Fruit fly (Drosophila melanogaster) whole organism, embryonic: ENCODE measurements around the gene CG2147.

Source experiments
- Antp ChIP-seq: fragments of 200-800 bp; sonication (Bioruptor generic); optimal IDR thresholded peaks from 3 replicates; lab custom pipeline; 2016; ENCODE audit warnings: missing biosample characterization, missing genetic modification characterization
- Atf-2 ChIP-seq: fragments of 200-800 bp; sonication (Bioruptor generic); optimal IDR thresholded peaks from 2 replicates; lab custom pipeline; 2016; ENCODE audit warnings: missing biosample characterization, missing genetic modification characterization
- Blimp-1 ChIP-seq: fragments of 200-800 bp; sonication (Bioruptor generic); optimal IDR thresholded peaks from 3 replicates; lab custom pipeline; 2018; ENCODE audit warnings: missing biosample characterization, missing genetic modification characterization, mild to moderate bottlenecking, moderate library complexity, missing genetic modification reagents
- CG10654 ChIP-seq: fragments of 200-800 bp; sonication (Bioruptor generic); optimal IDR thresholded peaks from 2 replicates; lab custom pipeline; 2016; ENCODE audit warnings: missing biosample characterization, missing genetic modification characterization
- CG10959 ChIP-seq: fragments of 200-800 bp; sonication (Bioruptor generic); IDR thresholded peaks from 2 replicates; pipeline ENCODE4 v1.3.6; 2022; ENCODE audit warnings: missing biosample characterization, missing genetic modification characterization
- CG11093 ChIP-seq: fragments of 200-800 bp; sonication (Bioruptor generic); IDR thresholded peaks from 3 replicates; pipeline ENCODE4 v1.3.6; 2022; ENCODE audit warnings: missing biosample characterization, missing genetic modification characterization
- CG12769 ChIP-seq: fragments of 200-800 bp; sonication (Bioruptor generic); optimal IDR thresholded peaks from 2 replicates; lab custom pipeline; 2019; ENCODE audit warnings: missing biosample characterization, mild to moderate bottlenecking, missing genetic modification characterization, moderate library complexity
- CG13287 ChIP-seq: fragments of 200-800 bp; sonication (Bioruptor generic); IDR thresholded peaks from 2 replicates; pipeline ENCODE4 v1.3.6; 2022; ENCODE audit warnings: missing biosample characterization, missing genetic modification characterization; ENCODE audit not compliant: partially characterized antibody
- CG16779 ChIP-seq: fragments of 200-800 bp; sonication (Bioruptor generic); IDR thresholded peaks from 2 replicates; pipeline ENCODE4 v1.3.6; 2022; ENCODE audit warnings: missing biosample characterization, missing genetic modification characterization
- CG16863 ChIP-seq: fragments of 200-800 bp; sonication (Bioruptor generic); optimal IDR thresholded peaks from 3 replicates; lab custom pipeline; 2016; ENCODE audit warnings: missing biosample characterization, missing genetic modification characterization
- CG17359 ChIP-seq: fragments of 200-800 bp; sonication (Bioruptor generic); optimal IDR thresholded peaks from 3 replicates; lab custom pipeline; 2018; ENCODE audit warnings: missing biosample characterization, mild to moderate bottlenecking, missing genetic modification characterization, moderate library complexity
- CG18599 ChIP-seq: fragments of 200-800 bp; sonication (Bioruptor generic); optimal IDR thresholded peaks from 3 replicates; lab custom pipeline; 2017; ENCODE audit warnings: missing biosample characterization, missing genetic modification characterization, mild to moderate bottlenecking, moderate library complexity, missing genetic modification reagents
- CG3163 ChIP-seq: fragments of 200-800 bp; sonication (Bioruptor generic); optimal IDR thresholded peaks from 3 replicates; lab custom pipeline; 2016; ENCODE audit warnings: missing biosample characterization, missing genetic modification characterization
- CG34224 ChIP-seq: fragments of 200-800 bp; sonication (Bioruptor generic); IDR thresholded peaks from 3 replicates; pipeline ENCODE4 v1.3.6; 2022; ENCODE audit warnings: missing biosample characterization, missing genetic modification characterization; ENCODE audit not compliant: partially characterized antibody
- CG4282 ChIP-seq: fragments of 200-800 bp; sonication (Bioruptor generic); optimal IDR thresholded peaks from 2 replicates; lab custom pipeline; 2016; ENCODE audit warnings: missing biosample characterization, missing genetic modification characterization
- CG5953 ChIP-seq: fragments of 200-800 bp; sonication (Bioruptor generic); IDR thresholded peaks from 2 replicates; pipeline ENCODE4 v1.3.6; 2022; ENCODE audit warnings: missing biosample characterization, missing genetic modification characterization
- CG9437 ChIP-seq: fragments of 200-800 bp; sonication (Bioruptor generic); optimal IDR thresholded peaks from 2 replicates; lab custom pipeline; 2018; ENCODE audit warnings: missing biosample characterization, mild to moderate bottlenecking, missing genetic modification characterization
- CHES-1-like ChIP-seq: fragments of 200-800 bp; sonication (Bioruptor generic); optimal IDR thresholded peaks from 2 replicates; lab custom pipeline; 2016; ENCODE audit warnings: missing biosample characterization, missing genetic modification characterization
- CkIIα-i1 ChIP-seq: fragments of 200-800 bp; sonication (Bioruptor generic); IDR thresholded peaks from 2 replicates; pipeline ENCODE4 v1.3.6; 2022; ENCODE audit warnings: missing biosample characterization, missing genetic modification characterization
- ERR ChIP-seq: fragments of 200-800 bp; sonication (Bioruptor generic); optimal IDR thresholded peaks from 2 replicates; lab custom pipeline; 2016; ENCODE audit warnings: missing biosample characterization, missing genetic modification characterization
- Jarid2 ChIP-seq: fragments of 200-800 bp; sonication (Bioruptor generic); optimal IDR thresholded peaks from 3 replicates; lab custom pipeline; 2017; ENCODE audit warnings: mild to moderate bottlenecking, missing biosample characterization, missing genetic modification reagents, missing genetic modification characterization
- Mrtf ChIP-seq: fragments of 200-800 bp; sonication (Bioruptor generic); IDR thresholded peaks from 3 replicates; pipeline ENCODE4 v1.3.6; 2022; ENCODE audit warnings: missing biosample characterization, missing genetic modification characterization
- Six4 ChIP-seq: fragments of 200-800 bp; sonication (Bioruptor generic); optimal IDR thresholded peaks from 2 replicates; lab custom pipeline; 2016; ENCODE audit warnings: missing biosample characterization, missing genetic modification characterization
- ab ChIP-seq: fragments of 200-800 bp; sonication (Bioruptor generic); optimal IDR thresholded peaks from 2 replicates; lab custom pipeline; 2016; ENCODE audit warnings: missing biosample characterization, missing genetic modification characterization
- abd-A ChIP-seq: fragments of 200-800 bp; sonication (Bioruptor generic); optimal IDR thresholded peaks from 3 replicates; lab custom pipeline; 2019; ENCODE audit warnings: missing biosample characterization, mild to moderate bottlenecking, missing genetic modification characterization, moderate library complexity
- ac ChIP-seq: fragments of 200-800 bp; sonication (Bioruptor generic); optimal IDR thresholded peaks from 3 replicates; lab custom pipeline; 2017; ENCODE audit warnings: missing biosample characterization, mild to moderate bottlenecking, missing genetic modification characterization
- al ChIP-seq: fragments of 200-800 bp; sonication (Bioruptor generic); IDR thresholded peaks from 2 replicates; pipeline ENCODE4 v1.3.6; 2022; ENCODE audit warnings: missing biosample characterization, missing genetic modification characterization
- ap ChIP-seq: fragments of 200-800 bp; sonication (Bioruptor generic); IDR thresholded peaks from 2 replicates; pipeline ENCODE4 v1.3.6; 2022; ENCODE audit warnings: missing biosample characterization, missing genetic modification characterization
- bcd ChIP-seq: fragments of 200-800 bp; sonication (Bioruptor generic); optimal IDR thresholded peaks from 2 replicates; lab custom pipeline; 2017; ENCODE audit warnings: missing biosample characterization, mild to moderate bottlenecking, missing genetic modification characterization
- cas ChIP-seq: fragments of 200-800 bp; sonication (Bioruptor generic); IDR thresholded peaks from 2 replicates; pipeline ENCODE4 v1.3.6; 2022; ENCODE audit warnings: missing biosample characterization, missing genetic modification characterization
- ci ChIP-seq: fragments of 200-800 bp; sonication (Bioruptor generic); IDR thresholded peaks from 3 replicates; pipeline ENCODE4 v1.3.6; 2022; ENCODE audit warnings: missing biosample characterization, missing genetic modification characterization
- danr ChIP-seq: fragments of 200-800 bp; sonication (Bioruptor generic); IDR thresholded peaks from 2 replicates; pipeline ENCODE4 v1.3.6; 2022; ENCODE audit warnings: missing biosample characterization, missing genetic modification characterization
- dmrt99B ChIP-seq: fragments of 200-800 bp; sonication (Bioruptor generic); optimal IDR thresholded peaks from 2 replicates; lab custom pipeline; 2018; ENCODE audit warnings: missing biosample characterization, mild to moderate bottlenecking, missing genetic modification characterization, moderate library complexity
- dpn ChIP-seq, 2 experiments: fragments of 200-800 bp; sonication (Bioruptor generic); optimal IDR thresholded peaks; 3 replicates each; lab custom pipeline; 2016; ENCODE audit warnings: missing biosample characterization in 2 of 2, missing genetic modification characterization in 2 of 2
- ewg ChIP-seq: fragments of 200-800 bp; sonication (Bioruptor generic); optimal IDR thresholded peaks from 3 replicates; lab custom pipeline; 2017; ENCODE audit warnings: mild to moderate bottlenecking, missing biosample characterization, missing genetic modification reagents, missing genetic modification characterization
- fd96Cb ChIP-seq: fragments of 200-800 bp; sonication (Bioruptor generic); optimal IDR thresholded peaks from 2 replicates; lab custom pipeline; 2018; ENCODE audit warnings: missing biosample characterization, mild to moderate bottlenecking, missing genetic modification characterization, moderate library complexity
- gsb ChIP-seq: fragments of 200-800 bp; sonication (Bioruptor generic); IDR thresholded peaks from 2 replicates; pipeline ENCODE4 v1.3.6; 2022; ENCODE audit warnings: missing biosample characterization, missing genetic modification characterization
- her ChIP-seq: fragments of 200-800 bp; sonication (Bioruptor generic); optimal IDR thresholded peaks from 2 replicates; lab custom pipeline; 2016; ENCODE audit warnings: missing biosample characterization, missing genetic modification characterization
- kah ChIP-seq: fragments of 200-800 bp; sonication (Bioruptor generic); optimal IDR thresholded peaks from 2 replicates; lab custom pipeline; 2018; ENCODE audit warnings: missing biosample characterization, mild to moderate bottlenecking, missing genetic modification characterization
- knrl ChIP-seq: fragments of 200-800 bp; sonication (Bioruptor generic); IDR thresholded peaks from 3 replicates; pipeline ENCODE4 v1.3.6; 2022; ENCODE audit warnings: missing biosample characterization, missing genetic modification characterization; ENCODE audit not compliant: partially characterized antibody
- lola ChIP-seq, 3 experiments: fragments of >200 bp in 2 of 3; fragments of 200-800 bp in 1 of 3; sonication (Bioruptor generic) in 1 of 3; optimal IDR thresholded peaks; 2 replicates each; lab custom pipeline; 2017 to 2019; ENCODE audit warnings: missing biosample characterization in 3 of 3, missing genetic modification characterization in 3 of 3, mild to moderate bottlenecking in 1 of 3, moderate library complexity in 1 of 3
- psq ChIP-seq: fragments of 200-800 bp; sonication (Bioruptor generic); optimal IDR thresholded peaks from 2 replicates; lab custom pipeline; 2017; ENCODE audit warnings: missing biosample characterization, missing genetic modification characterization
- row ChIP-seq: fragments of 200-800 bp; sonication (Bioruptor generic); IDR thresholded peaks from 3 replicates; pipeline ENCODE4 v1.3.6; 2022; ENCODE audit warnings: missing biosample characterization, missing genetic modification characterization
- run ChIP-seq: fragments of 200-800 bp; sonication (Bioruptor generic); optimal IDR thresholded peaks from 3 replicates; lab custom pipeline; 2018; ENCODE audit warnings: missing biosample characterization, mild to moderate bottlenecking, missing genetic modification characterization
- shn ChIP-seq: fragments of 200-800 bp; sonication (Bioruptor generic); optimal IDR thresholded peaks from 3 replicates; lab custom pipeline; 2016; ENCODE audit warnings: missing biosample characterization, missing genetic modification characterization
- so ChIP-seq: fragments of 200-800 bp; sonication (Bioruptor generic); IDR thresholded peaks from 3 replicates; pipeline ENCODE4 v1.3.6; 2022; ENCODE audit warnings: missing biosample characterization, missing genetic modification characterization
- tll ChIP-seq, 2 experiments: fragments of 200-800 bp in 1 of 2; fragments of >200 bp in 1 of 2; sonication (Bioruptor generic) in 1 of 2; optimal IDR thresholded peaks; 2 replicates each; lab custom pipeline; 2017 to 2019; ENCODE audit warnings: missing biosample characterization in 2 of 2, missing genetic modification characterization in 2 of 2, mild to moderate bottlenecking in 1 of 2, moderate library complexity in 1 of 2
- trh ChIP-seq: fragments of 200-800 bp; sonication (Bioruptor generic); optimal IDR thresholded peaks from 2 replicates; lab custom pipeline; 2016; ENCODE audit warnings: missing biosample characterization, missing genetic modification characterization
- vvl ChIP-seq: fragments of 200-800 bp; sonication (Bioruptor generic); IDR thresholded peaks from 2 replicates; pipeline ENCODE4 v1.3.6; 2022; ENCODE audit warnings: missing biosample characterization, missing genetic modification characterization

Gene CG2147

DNA sequence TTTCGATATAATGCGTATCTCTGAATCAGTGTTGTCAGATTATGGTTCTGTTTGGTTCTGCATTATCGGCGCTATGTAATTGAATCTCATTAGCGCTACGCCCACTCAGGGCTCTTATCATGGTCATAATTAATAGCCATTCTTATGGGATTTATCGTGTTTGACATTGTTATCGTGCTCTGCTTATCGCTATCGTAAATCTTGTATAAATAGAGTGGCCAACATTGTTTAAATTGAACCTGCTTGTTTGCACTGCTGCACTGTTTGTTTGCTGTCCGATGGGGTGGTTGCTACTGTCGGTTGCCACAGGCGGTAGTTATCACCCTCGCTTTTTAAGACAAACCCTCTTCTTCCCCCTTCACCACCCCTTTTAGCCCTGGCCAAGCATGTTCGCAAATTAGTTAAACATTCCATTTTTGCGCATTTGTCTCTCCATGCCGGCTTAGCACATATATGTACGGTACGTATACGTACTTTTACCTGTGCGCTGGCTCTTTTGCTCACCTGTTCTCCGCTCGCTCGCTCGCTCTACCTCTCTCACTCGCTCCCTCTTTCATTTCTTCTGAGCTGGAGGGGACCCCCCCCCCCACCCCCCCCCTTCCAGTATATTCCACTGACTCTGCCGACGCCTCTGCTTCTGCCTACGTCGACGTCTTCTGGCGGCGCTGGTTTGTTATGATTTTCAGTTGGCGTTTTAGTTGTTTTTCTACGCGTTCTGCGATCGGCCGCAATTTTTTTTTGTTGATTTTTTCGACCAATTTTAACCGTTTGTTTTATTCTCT, 10.4 kb upstream of the CG2147 start (continued):
- peak; percentile 31; the same call in 1 of the 2 replicates for TF ChIP-seq vvl (GFP tag; lab: Robert Waterston, UW)
- TF ChIP-seq ab (GFP tag; lab: Kevin White, UChicago), result no peak
- TF ChIP-seq her, result peak; percentile 27
- peak; percentile 54 for TF ChIP-seq Blimp-1 (GFP tag; lab: Kevin White, UChicago)
- peak; percentile 52 for TF ChIP-seq CG17359 (tag; lab: Kevin White, UChicago)
- no peak for TF ChIP-seq CG34224 (GFP tag; lab: Robert Waterston, UW)
- TF ChIP-seq lola (GFP tag; optimal IDR thresholded peaks at IDR 0.05; lab: Kevin White, UChicago), result peak in 1 of 3 experiments; percentile 45
- TF ChIP-seq psq (GFP tag; lab: Kevin White, UChicago), result no peak
- TF ChIP-seq abd-A (tag; lab: Kevin White, UChicago), result no peak
- no peak for TF ChIP-seq gsb
- no peak for TF ChIP-seq al
- peak; percentile 23 for TF ChIP-seq run (tag; lab: Kevin White, UChicago)
- TF ChIP-seq ci (GFP tag; lab: Robert Waterston, UW), result peak; percentile 75
- no peak for TF ChIP-seq shn
- TF ChIP-seq ERR, result no peak
- TF ChIP-seq row (GFP tag; lab: Robert Waterston, UW), result no peak
- peak; percentile 74 for TF ChIP-seq CG18599 (GFP tag; lab: Kevin White, UChicago)
- no peak for TF ChIP-seq CG16779 (GFP tag; lab: Robert Waterston, UW)
- TF ChIP-seq CG10959 (GFP tag; lab: Robert Waterston, UW), result 0 out of 2 replicates have a peak, but pooled peaks have one; percentile 35
- no peak for TF ChIP-seq danr (GFP tag; lab: Robert Waterston, UW)
- TF ChIP-seq CG3163, result peak; percentile 5
- TF ChIP-seq CG13287 (GFP tag; lab: Robert Waterston, UW), result no peak
- no peak for TF ChIP-seq cas
- peak; percentile 12 to 19 for TF ChIP-seq dpn (GFP tag; optimal IDR thresholded peaks at IDR 0.05; lab: Kevin White, UChicago)
- no peak for TF ChIP-seq CG5953 (GFP tag; lab: Robert Waterston, UW)
- TF ChIP-seq CG9437 (GFP tag; lab: Kevin White, UChicago), result no peak
- TF ChIP-seq ap (GFP tag; lab: Robert Waterston, UW), result no peak
- peak; percentile 29 for TF ChIP-seq kah (GFP tag; lab: Kevin White, UChicago)
- TF ChIP-seq CkIIα-i1 (GFP tag; lab: Robert Waterston, UW), result no peak
- peak; percentile 33 for TF ChIP-seq CG10654 (GFP tag; lab: Kevin White, UChicago)
- peak; percentile 55 for TF ChIP-seq CG16863 (GFP tag; lab: Kevin White, UChicago)
- peak; percentile 16 for TF ChIP-seq Antp (GFP tag; lab: Kevin White, UChicago)
- TF ChIP-seq Mrtf (GFP tag; lab: Robert Waterston, UW), result no peak
- peak; percentile 25 for TF ChIP-seq CG12769
- TF ChIP-seq tll (GFP tag; optimal IDR thresholded peaks at IDR 0.05; lab: Kevin White, UChicago), result no peak
- no peak for TF ChIP-seq CG4282 (GFP tag; lab: Kevin White, UChicago)
- TF ChIP-seq ac (GFP tag; lab: Kevin White, UChicago), result peak; percentile 64
- peak; percentile 50 for TF ChIP-seq Six4
- TF ChIP-seq dmrt99B (tag; lab: Kevin White, UChicago), result peak; percentile 24
- no peak for TF ChIP-seq trh
- peak; percentile 32 for TF ChIP-seq Jarid2 (GFP tag; lab: Kevin White, UChicago)
- no peak for TF ChIP-seq Atf-2 (GFP tag; lab: Kevin White, UChicago)
- peak; percentile 24 for TF ChIP-seq CHES-1-like (GFP tag; lab: Kevin White, UChicago)
- TF ChIP-seq so (GFP tag; lab: Robert Waterston, UW), result peak; percentile 56; the same call in 1 of the 3 replicates
- peak; percentile 56 for TF ChIP-seq bcd (GFP tag; lab: Kevin White, UChicago)
- TF ChIP-seq ewg (GFP tag; lab: Kevin White, UChicago), result peak; percentile 22
- no peak for TF ChIP-seq CG11093 (GFP tag; lab: Robert Waterston, UW)
- no peak for TF ChIP-seq knrl (GFP tag; lab: Robert Waterston, UW)
- TF ChIP-seq fd96Cb (tag; lab: Kevin White, UChicago), result no peak
